Fruit fly (Drosophila melanogaster) whole organism, adult: Measurements from ENCODE around the gene CG43773.

Experiments
- Clk ChIP-seq: fragments of 200-800 bp; sonication (Bioruptor generic); optimal IDR thresholded peaks from 2 replicates; lab custom pipeline; 2017; ENCODE audit warnings: missing biosample characterization, missing genetic modification characterization
- Crg-1 ChIP-seq: fragments of 200-800 bp; sonication (Bioruptor generic); optimal IDR thresholded peaks from 2 replicates; lab custom pipeline; 2016; ENCODE audit warnings: missing biosample characterization, missing genetic modification characterization

dm6 chr2L:4037015-4037414 is 29.5 kb downstream of the CG43773 start:
- TF ChIP-seq Clk (GFP tag; lab: Kevin White, UChicago) (no peak), Crg-1 (GFP tag; lab: Kevin White, UChicago) (no peak)
